Worm (Caenorhabditis elegans): ENCODE measurements around the gene T25E12.14.

DNA sequence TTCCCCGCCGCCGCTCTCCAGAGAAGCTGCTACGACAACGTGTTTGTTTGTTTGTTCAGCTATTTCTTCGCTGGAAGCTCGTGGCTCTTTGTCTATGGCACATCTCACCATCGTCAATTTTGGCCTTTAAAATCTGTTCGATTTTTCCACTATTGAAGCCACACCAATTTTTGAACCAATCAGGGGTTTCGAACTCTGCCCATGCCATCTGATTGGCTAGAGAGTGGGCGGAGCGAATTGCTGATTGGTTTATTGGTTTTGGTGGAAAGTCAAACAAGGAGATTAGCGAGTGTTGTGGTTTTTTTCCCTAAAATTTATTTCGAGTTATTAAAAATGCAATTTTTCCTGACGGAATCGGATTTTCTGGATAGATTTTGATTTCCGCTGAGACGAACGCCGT lies 29.2 kb downstream of the T25E12.14 start:
- TF ChIP-seq unc-39 (tag; optimal IDR thresholded peaks at IDR 0.05) (no peak), ztf-11 (tag; optimal IDR thresholded peaks at IDR 0.05) (no peak), ces-1 (GFP tag; optimal IDR thresholded peaks at IDR 0.05) (no peak)
